Worm (Caenorhabditis elegans) whole organism, young adult: ENCODE results near the gene T09A12.1.

Source experiments
- akir-1 ChIP-seq: fragments of 200-800 bp; sonication (Bioruptor generic); optimal IDR thresholded peaks from 2 replicates; lab custom pipeline; 2018; ENCODE audit warnings: mild to moderate bottlenecking, missing genetic modification characterization, moderate library complexity, missing compliant biosample characterization
- madf-6 ChIP-seq: fragments of 200-800 bp; sonication (Bioruptor generic); IDR thresholded peaks from 2 replicates; pipeline ENCODE4 v1.3.6; 2022; ENCODE audit warnings: missing genetic modification reagents, missing genetic modification characterization, missing compliant biosample characterization
- madf-8 ChIP-seq: fragments of 200-800 bp; sonication (Bioruptor generic); conservative IDR thresholded peaks from 2 replicates; pipeline ENCODE4 v1.3.6; 2022; ENCODE audit warnings: missing genetic modification reagents, missing genetic modification characterization, missing compliant biosample characterization
- unc-130 ChIP-seq: sonication (generic microtip); optimal IDR thresholded peaks from 2 replicates; lab custom pipeline; 2016; ENCODE audit warnings: missing genetic modification reagents, missing genetic modification characterization, missing compliant biosample characterization

- TF ChIP-seq akir-1 (GFP tag; lab: Kevin White, UChicago) = no peak
- TF ChIP-seq unc-130 = no peak
- TF ChIP-seq madf-6 (GFP tag; lab: Robert Waterston, UW) = no peak
- no peak for TF ChIP-seq madf-8 (GFP tag; lab: Robert Waterston, UW)
These were observed 9.0 kb upstream of the T09A12.1 start for ce11 chrIV:8235114-8235686.
